Worm (Caenorhabditis elegans) whole organism, midembryonic: ENCODE data around the gene T08D2.6.

ENCODE experiments used
- T22C8.4 ChIP-seq: fragments of 200-800 bp; sonication (Bioruptor generic); IDR thresholded peaks from 2 replicates; pipeline ENCODE4 v1.3.6; 2022; ENCODE audit warnings: missing genetic modification characterization, missing compliant biosample characterization
- cog-1 ChIP-seq: sonication (generic microtip); optimal IDR thresholded peaks from 2 replicates; lab custom pipeline; 2016; ENCODE audit warnings: missing genetic modification characterization, missing compliant biosample characterization
- flt-1 ChIP-seq: fragments of 200-800 bp; sonication (Bioruptor generic); IDR thresholded peaks from 2 replicates; pipeline ENCODE4 v1.3.6; 2022; ENCODE audit warnings: missing genetic modification characterization, missing compliant biosample characterization
- klf-2 ChIP-seq: fragments of 200-800 bp; sonication (Bioruptor generic); conservative IDR thresholded peaks from 2 replicates; pipeline ENCODE4 v1.3.6; 2022; ENCODE audit warnings: missing genetic modification reagents, missing genetic modification characterization, missing compliant biosample characterization
- med-1 ChIP-seq: sonication (generic microtip); optimal IDR thresholded peaks from 2 replicates; lab custom pipeline; 2017; ENCODE audit warnings: missing genetic modification characterization, mild to moderate bottlenecking, missing compliant biosample characterization, antibody characterized with exemption, missing genetic modification reagents; ENCODE audit not compliant: insufficient read depth
- ref-1 ChIP-seq: fragments of 200-800 bp; sonication (Bioruptor generic); conservative IDR thresholded peaks from 2 replicates; pipeline ENCODE4 v1.3.6; 2022; ENCODE audit warnings: missing genetic modification reagents, missing genetic modification characterization, missing compliant biosample characterization
- tab-1 ChIP-seq: fragments of 200-800 bp; sonication (Bioruptor generic); IDR thresholded peaks from 2 replicates; pipeline ENCODE4 v1.3.6; 2022; ENCODE audit warnings: missing genetic modification characterization, missing compliant biosample characterization
- ztf-23 ChIP-seq: fragments of 200-800 bp; sonication (Bioruptor generic); IDR thresholded peaks from 2 replicates; pipeline ENCODE4 v1.3.6; 2022; ENCODE audit warnings: missing genetic modification reagents, missing genetic modification characterization, missing compliant biosample characterization
- ztf-29 ChIP-seq: fragments of 200-800 bp; sonication (Bioruptor generic); IDR thresholded peaks from 2 replicates; pipeline ENCODE4 v1.3.6; 2022; ENCODE audit warnings: missing genetic modification reagents, missing genetic modification characterization, missing compliant biosample characterization

The T08D2.6 gene

ce11 chrX:146832-147231, 35.1 kb downstream of the T08D2.6 start:
- TF ChIP-seq ztf-23 (GFP tag; lab: Robert Waterston, UW), result no peak
- TF ChIP-seq cog-1, result no peak
- TF ChIP-seq tab-1, result no peak
- no peak for TF ChIP-seq med-1 (GFP tag; lab: Kevin White, UChicago)
- TF ChIP-seq klf-2 (GFP tag; lab: Robert Waterston, UW), result no peak
- TF ChIP-seq T22C8.4 (GFP tag; lab: Robert Waterston, UW), result no peak
- TF ChIP-seq ztf-29, result no peak
- TF ChIP-seq flt-1 (GFP tag; lab: Robert Waterston, UW), result no peak
- TF ChIP-seq ref-1 (GFP tag; lab: Robert Waterston, UW), result no peak

ce11 chrX:141149-141548, 40.8 kb downstream of the T08D2.6 start, which contains the start of gene Y73B3A.8:
Y73B3A.8 (minus strand) TSS chrX:141249.
- no peak for TF ChIP-seq flt-1 (GFP tag; lab: Robert Waterston, UW)
- TF ChIP-seq ztf-23 (GFP tag; lab: Robert Waterston, UW), result no peak
- no peak for TF ChIP-seq cog-1
- TF ChIP-seq T22C8.4 (GFP tag; lab: Robert Waterston, UW), result no peak
- no peak for TF ChIP-seq ztf-29
- TF ChIP-seq ref-1 (GFP tag; lab: Robert Waterston, UW), result no peak
